Fruit fly (Drosophila melanogaster) whole organism, larva: Measurements from ENCODE around the gene Actn.

Experiments used
- noc ChIP-seq: fragments of 200-800 bp; sonication (Bioruptor generic); optimal IDR thresholded peaks from 3 replicates; lab custom pipeline; 2019; ENCODE audit warnings: missing biosample characterization, mild to moderate bottlenecking, missing genetic modification characterization, moderate library complexity

Actn gene

dm6 chrX:1994184-1994583 lies 47.9 kb downstream of the Actn start:
- TF ChIP-seq noc (tag; lab: Kevin White, UChicago) = no peak

dm6 chrX:1991843-1992242 lies 50.3 kb downstream of the Actn start:
- TF ChIP-seq noc (tag; lab: Kevin White, UChicago) = no peak

dm6 chrX:1989981-1990380 lies 52.1 kb downstream of the Actn start:
- no peak for TF ChIP-seq noc (tag; lab: Kevin White, UChicago)

- no peak for TF ChIP-seq noc (tag; lab: Kevin White, UChicago)
Measured at dm6 chrX:1988673-1989072, 53.4 kb downstream of the Actn start.

dm6 chrX:1985516-1985915 lies 56.6 kb downstream of the Actn start:
- TF ChIP-seq noc (tag; lab: Kevin White, UChicago) = no peak

- peak; percentile 94 for TF ChIP-seq noc (tag; lab: Kevin White, UChicago)
Measured at dm6 chrX:1984175-1984973, 57.7 kb downstream of the Actn start.

dm6 chrX:1981723-1982122 lies 60.4 kb downstream of the Actn start:
- no peak for TF ChIP-seq noc (tag; lab: Kevin White, UChicago)

- no peak for TF ChIP-seq noc (tag; lab: Kevin White, UChicago)
Measured at dm6 chrX:1979673-1980072, 62.4 kb downstream of the Actn start.

dm6 chrX:1979031-1979430 lies 63.1 kb downstream of the Actn start:
- no peak for TF ChIP-seq noc (tag; lab: Kevin White, UChicago)

- no peak for TF ChIP-seq noc (tag; lab: Kevin White, UChicago)
Measured at dm6 chrX:1975879-1976601, 66.1 kb downstream of the Actn start.
